Fruit fly (Drosophila melanogaster) whole organism, adult: ENCODE measurements around the gene Nhe2.

Source experiments
- CG14711 ChIP-seq: fragments of 200-800 bp; sonication (Bioruptor generic); optimal IDR thresholded peaks from 2 replicates; lab custom pipeline; 2018; ENCODE audit warnings: missing biosample characterization, mild to moderate bottlenecking, missing genetic modification characterization, moderate library complexity
- CG1620 ChIP-seq: fragments of 200-800 bp; sonication (Bioruptor generic); optimal IDR thresholded peaks from 2 replicates; lab custom pipeline; 2016; ENCODE audit warnings: missing biosample characterization, missing genetic modification characterization
- CG33017 ChIP-seq: fragments of 200-800 bp; sonication (Bioruptor generic); optimal IDR thresholded peaks from 2 replicates; lab custom pipeline; 2018; ENCODE audit warnings: missing biosample characterization, mild to moderate bottlenecking, missing genetic modification characterization, moderate library complexity
- CG7045 ChIP-seq: fragments of 200-800 bp; sonication (Bioruptor generic); optimal IDR thresholded peaks from 2 replicates; lab custom pipeline; 2017; ENCODE audit warnings: missing biosample characterization, mild to moderate bottlenecking, missing genetic modification characterization
- CG7101 ChIP-seq: fragments of 200-800 bp; sonication (Bioruptor generic); optimal IDR thresholded peaks from 2 replicates; lab custom pipeline; 2018; ENCODE audit warnings: missing biosample characterization, mild to moderate bottlenecking, missing genetic modification characterization, moderate library complexity
- Clk ChIP-seq: fragments of 200-800 bp; sonication (Bioruptor generic); optimal IDR thresholded peaks from 2 replicates; lab custom pipeline; 2017; ENCODE audit warnings: missing biosample characterization, missing genetic modification characterization
- Crg-1 ChIP-seq: fragments of 200-800 bp; sonication (Bioruptor generic); optimal IDR thresholded peaks from 2 replicates; lab custom pipeline; 2016; ENCODE audit warnings: missing biosample characterization, missing genetic modification characterization
- cnc ChIP-seq, 2 experiments: fragments of >200 bp; optimal IDR thresholded peaks; 2 replicates each; lab custom pipeline; 2017
- kay ChIP-seq: fragments of 200-800 bp; sonication (Bioruptor generic); peaks from one replicate; lab custom pipeline; 2016; ENCODE audit warnings: missing biosample characterization, missing genetic modification characterization, borderline replicate concordance
- ovo ChIP-seq: fragments of 200-800 bp; sonication (Bioruptor generic); optimal IDR thresholded peaks from 2 replicates; lab custom pipeline; 2016; ENCODE audit warnings: missing biosample characterization, missing genetic modification characterization
- pad ChIP-seq: fragments of 200-800 bp; sonication (Bioruptor generic); optimal IDR thresholded peaks from 3 replicates; lab custom pipeline; 2017; ENCODE audit warnings: missing biosample characterization, missing genetic modification characterization, mild to moderate bottlenecking, moderate library complexity, missing genetic modification reagents
- tj ChIP-seq: fragments of 200-800 bp; sonication (Bioruptor generic); optimal IDR thresholded peaks from 3 replicates; lab custom pipeline; 2017; ENCODE audit warnings: missing biosample characterization, mild to moderate bottlenecking, missing genetic modification characterization, moderate library complexity
- toe ChIP-seq: fragments of 200-800 bp; sonication (Bioruptor generic); optimal IDR thresholded peaks from 2 replicates; lab custom pipeline; 2016; ENCODE audit warnings: missing biosample characterization, missing genetic modification characterization

dm6 chr2L:21111849-21112248, 7.5 kb downstream of the Nhe2 start:
- TF ChIP-seq CG1620 (GFP tag; lab: Kevin White, UChicago) (no peak), Clk (GFP tag; lab: Kevin White, UChicago) (no peak), kay (no peak), CG7045 (GFP tag; lab: Kevin White, UChicago) (no peak), ovo (GFP tag; lab: Kevin White, UChicago) (no peak), pad (GFP tag; lab: Kevin White, UChicago) (no peak), toe (GFP tag; lab: Kevin White, UChicago) (no peak), Crg-1 (GFP tag; lab: Kevin White, UChicago) (no peak), tj (GFP tag; lab: Kevin White, UChicago) (no peak), CG14711 (no peak), CG33017 (tag; lab: Kevin White, UChicago) (no peak), CG7101 (tag; lab: Kevin White, UChicago) (no peak), cnc (optimal IDR thresholded peaks at IDR 0.05; lab: Kevin White, UChicago) (no peak)
